Worm (Caenorhabditis elegans): Measurements from ENCODE around the gene dbn-1.

The dbn-1 gene

DNA sequence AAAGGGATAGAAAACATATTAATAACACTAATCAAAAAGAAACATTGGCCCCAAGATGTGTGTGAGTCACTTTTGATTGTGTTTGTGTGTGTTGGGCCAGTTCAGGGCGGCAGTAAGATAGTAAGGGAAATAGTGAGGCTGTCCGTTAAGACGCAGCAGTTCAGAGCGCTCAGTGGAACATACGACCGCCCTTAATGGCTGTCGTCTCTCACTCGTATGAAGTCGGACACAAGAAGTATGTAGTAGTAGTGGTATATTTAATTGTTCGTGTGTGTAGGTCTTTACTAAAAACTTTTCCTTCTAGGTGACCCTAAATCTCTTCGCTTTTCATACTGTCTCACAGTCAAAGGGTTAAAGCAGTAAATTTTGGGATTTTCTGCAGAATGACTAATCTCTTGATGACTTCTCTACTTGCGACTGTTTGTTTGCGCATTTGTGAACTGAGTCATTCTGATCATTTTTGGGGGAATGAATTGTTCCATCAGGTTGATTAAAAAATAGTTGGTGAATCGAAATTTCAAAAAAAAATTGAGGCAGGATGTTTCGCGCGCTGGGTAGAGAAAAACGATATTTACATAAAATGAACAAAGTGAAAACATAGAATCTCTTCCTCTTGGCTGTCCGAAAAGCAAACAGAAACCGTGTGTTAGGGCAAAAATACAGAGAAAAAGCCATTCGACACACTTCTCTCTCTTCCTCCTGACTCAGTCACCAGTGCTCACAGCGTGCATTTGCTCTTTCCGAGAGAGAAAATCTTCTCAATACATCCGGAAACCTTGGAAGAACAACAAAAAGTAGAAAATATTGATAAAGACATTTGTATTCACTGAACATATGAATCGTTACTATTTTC, 1.6 kb upstream of the dbn-1 start (continued):
- TF ChIP-seq lsl-1 (GFP tag; optimal IDR thresholded peaks at IDR 0.05) (no peak), egrh-3 (GFP tag; IDR thresholded peaks at IDR 0.05) (no peak), madf-6 (GFP tag; IDR thresholded peaks at IDR 0.05) (peak; percentile 10; the same call in 1 of the 2 replicates), ztf-22 (GFP tag; optimal IDR thresholded peaks at IDR 0.05) (peak; percentile 2), lin-26 (GFP tag; IDR thresholded peaks at IDR 0.05) (0 out of 2 replicates have a peak, but pooled peaks have one; percentile 31), ets-4 (GFP tag; optimal IDR thresholded peaks at IDR 0.05) (no peak), mel-28 (tag; optimal IDR thresholded peaks at IDR 0.05; ENCODE audit: borderline replicate concordance) (no peak), K12H6.12 (tag; optimal IDR thresholded peaks at IDR 0.05) (peak; percentile 23), atf-7 (tag; optimal IDR thresholded peaks at IDR 0.05) (no peak), F33H1.4 (GFP tag; IDR thresholded peaks at IDR 0.05) (0 out of 2 replicates have a peak, but pooled peaks have one; percentile 7), lin-54 (GFP tag; optimal IDR thresholded peaks at IDR 0.05) (no peak), attf-3 (GFP tag; conservative IDR thresholded peaks at IDR 0.05) (no peak), Y53F4B.3 (GFP tag; IDR thresholded peaks at IDR 0.05) (no peak), egl-44 (GFP tag; IDR thresholded peaks at IDR 0.05) (0 out of 2 replicates have a peak, but pooled peaks have one; percentile 11), Y79H2A.3 (GFP tag; conservative IDR thresholded peaks at IDR 0.05) (no peak), somi-1 (GFP tag; optimal IDR thresholded peaks at IDR 0.05) (peak; percentile 63), B0336.3 (GFP tag; IDR thresholded peaks at IDR 0.05) (peak; percentile 78), ceh-91 (GFP tag; IDR thresholded peaks at IDR 0.05) (no peak), D2030.7 (GFP tag; IDR thresholded peaks at IDR 0.05) (peak; percentile 30; the same call in 1 of the 2 replicates), lin-40 (tag; optimal IDR thresholded peaks at IDR 0.05) (peak; percentile 23), nhr-80 (tag; optimal IDR thresholded peaks at IDR 0.05) (peak; percentile 49), Y56A3A.18 (GFP tag; IDR thresholded peaks at IDR 0.05) (peak; percentile 81; the same call in 1 of the 2 replicates), unc-62 (GFP tag; optimal IDR thresholded peaks at IDR 0.05) (no peak), C17E4.6 (GFP tag; IDR thresholded peaks at IDR 0.05) (no peak), repo-1 (tag; optimal IDR thresholded peaks at IDR 0.05) (peak; percentile 72), ekl-4 (GFP tag; IDR thresholded peaks at IDR 0.05) (no peak; the same call in 1 of the 2 replicates), hsf-1 (GFP tag; IDR thresholded peaks at IDR 0.05) (peak; percentile 40; the same call in 1 of the 2 replicates), chd-7 (tag; optimal IDR thresholded peaks at IDR 0.05) (no peak), ama-1 (optimal IDR thresholded peaks at IDR 0.05) (no peak), ama-1 (GFP tag; optimal IDR thresholded peaks at IDR 0.05) (no peak), F10E7.11 (tag; optimal IDR thresholded peaks at IDR 0.05) (no peak), ZK185.1 (tag; optimal IDR thresholded peaks at IDR 0.05; ENCODE audit: poor library complexity, severe bottlenecking) (peak; percentile 40), ztf-6 (GFP tag; IDR thresholded peaks at IDR 0.05) (no peak), athp-1 (tag; optimal IDR thresholded peaks at IDR 0.05) (peak; percentile 45), nhr-27 (tag; optimal IDR thresholded peaks at IDR 0.05) (no peak), bed-1 (GFP tag; IDR thresholded peaks at IDR 0.05) (no peak), tlf-1 (GFP tag; optimal IDR thresholded peaks at IDR 0.05) (peak; percentile 5), lin-35 (GFP tag; optimal IDR thresholded peaks at IDR 0.05) (peak in 1 of 3 experiments; percentile 15), nfyb-1 (GFP tag; IDR thresholded peaks at IDR 0.05) (peak; percentile 24; the same call in 1 of the 2 replicates), xnd-1 (tag; optimal IDR thresholded peaks at IDR 0.05) (no peak), dox-1 (GFP tag; IDR thresholded peaks at IDR 0.05) (0 out of 2 replicates have a peak, but pooled peaks have one; percentile 12), F39B2.1 (GFP tag; IDR thresholded peaks at IDR 0.05) (no peak), rcor-1 (GFP tag; IDR thresholded peaks at IDR 0.05) (no peak), B0035.1 (tag; optimal IDR thresholded peaks at IDR 0.05) (peak; percentile 33), efl-1 (GFP tag; optimal IDR thresholded peaks at IDR 0.05) (peak; percentile 23), unc-130 (GFP tag; optimal IDR thresholded peaks at IDR 0.05) (no peak)

Data from whole organism, young adult.